Fruit fly (Drosophila melanogaster): ENCODE data around the gene CG31415.

Gene CG31415

dm6 chr3R:9747272-9747874, 4.1 kb downstream of the CG31415 start, which contains the start of gene CG12948 (continued):
- TF ChIP-seq slou (GFP tag; optimal IDR thresholded peaks at IDR 0.05) = no peak
- no peak for TF ChIP-seq CG4360 (GFP tag; IDR thresholded peaks at IDR 0.05)
- TF ChIP-seq CG2199 (GFP tag; IDR thresholded peaks at IDR 0.05) = no peak
- TF ChIP-seq dmrt11E (tag; optimal IDR thresholded peaks at IDR 0.05) = peak; percentile 46
- peak; percentile 83 for TF ChIP-seq Sry-δ (GFP tag; optimal IDR thresholded peaks at IDR 0.05)
- TF ChIP-seq CG2129 (GFP tag; IDR thresholded peaks at IDR 0.05; ENCODE audit: partially characterized antibody) = peak; percentile 92
- TF ChIP-seq CG2116 (GFP tag; optimal IDR thresholded peaks at IDR 0.05) = peak; percentile 57
- TF ChIP-seq esg (GFP tag; conservative IDR thresholded peaks at IDR 0.05) = peak; percentile 42
- no peak for TF ChIP-seq CG10321 (GFP tag; IDR thresholded peaks at IDR 0.05)
- TF ChIP-seq Dip2 (GFP tag; IDR thresholded peaks at IDR 0.05) = no peak
- no peak for TF ChIP-seq CG17802 (tag; optimal IDR thresholded peaks at IDR 0.05)
- TF ChIP-seq fd64A (GFP tag; optimal IDR thresholded peaks at IDR 0.05) = peak; percentile 4
- peak; percentile 4 for TF ChIP-seq CG12219 (GFP tag; optimal IDR thresholded peaks at IDR 0.05)
- no peak for TF ChIP-seq GATAe (GFP tag; conservative IDR thresholded peaks at IDR 0.05)
- no peak for TF ChIP-seq hth (optimal IDR thresholded peaks at IDR 0.05)
- peak in 1 of 2 experiments; percentile 63 for TF ChIP-seq chif (GFP tag; optimal IDR thresholded peaks at IDR 0.05)
- TF ChIP-seq Hr39 (optimal IDR thresholded peaks at IDR 0.05) = no peak
- TF ChIP-seq tx (GFP tag; optimal IDR thresholded peaks at IDR 0.05) = peak; percentile 41
- peak; percentile 70 for TF ChIP-seq CG12391 (tag; optimal IDR thresholded peaks at IDR 0.05)
- TF ChIP-seq H2.0 (GFP tag; IDR thresholded peaks at IDR 0.05) = no peak
- no peak for TF ChIP-seq seq (GFP tag; IDR thresholded peaks at IDR 0.05)
- TF ChIP-seq phol (tag; optimal IDR thresholded peaks at IDR 0.05) = peak; percentile 45
- TF ChIP-seq HLH4C (GFP tag; IDR thresholded peaks at IDR 0.05; ENCODE audit: partially characterized antibody) = peak; percentile 79
- no peak for TF ChIP-seq CrebB (tag; optimal IDR thresholded peaks at IDR 0.05)
- TF ChIP-seq CG32772 (GFP tag; IDR thresholded peaks at IDR 0.05) = no peak; the same call in 1 of the 2 replicates
- TF ChIP-seq caup (GFP tag; optimal IDR thresholded peaks at IDR 0.05; ENCODE audit: severe bottlenecking) = no peak
- no peak for TF ChIP-seq gcm (GFP tag; optimal IDR thresholded peaks at IDR 0.05)
- TF ChIP-seq schlank (tag; optimal IDR thresholded peaks at IDR 0.05) = peak; percentile 56
- TF ChIP-seq cg (GFP tag; optimal IDR thresholded peaks at IDR 0.05) = no peak
- peak; percentile 66; the same call in 2 of the 3 replicates for TF ChIP-seq CG7963 (GFP tag; IDR thresholded peaks at IDR 0.05; ENCODE audit: partially characterized antibody)
- peak; percentile 7 for TF ChIP-seq Myb (GFP tag; optimal IDR thresholded peaks at IDR 0.05)
- no peak for TF ChIP-seq CG7372 (GFP tag; IDR thresholded peaks at IDR 0.05)
- TF ChIP-seq kni (GFP tag; optimal IDR thresholded peaks at IDR 0.05) = peak; percentile 54
- TF ChIP-seq CTCF (GFP tag; optimal IDR thresholded peaks at IDR 0.05) = no peak
- TF ChIP-seq peb (GFP tag; IDR thresholded peaks at IDR 0.05) = no peak
- peak; percentile 96 for TF ChIP-seq CG13287 (GFP tag; IDR thresholded peaks at IDR 0.05; ENCODE audit: partially characterized antibody)
- no peak for TF ChIP-seq unpg (GFP tag; optimal IDR thresholded peaks at IDR 0.05)
- TF ChIP-seq Bgb (GFP tag; IDR thresholded peaks at IDR 0.05; ENCODE audit: partially characterized antibody) = peak; percentile 78
- no peak for TF ChIP-seq CG11504 (tag; optimal IDR thresholded peaks at IDR 0.05)
- peak; percentile 63 for TF ChIP-seq Rfx (GFP tag; IDR thresholded peaks at IDR 0.05)
- no peak for TF ChIP-seq cwo (GFP tag; optimal IDR thresholded peaks at IDR 0.05)
- peak; percentile 88 for TF ChIP-seq hb (GFP tag; IDR thresholded peaks at IDR 0.05; ENCODE audit: partially characterized antibody)
- TF ChIP-seq CG11560 (tag; IDR thresholded peaks at IDR 0.05) = peak; percentile 44; the same call in 1 of the 3 replicates
- peak; percentile 12 for TF ChIP-seq CG16863 (GFP tag; optimal IDR thresholded peaks at IDR 0.05)
- TF ChIP-seq PHDP (tag; optimal IDR thresholded peaks at IDR 0.05) = peak; percentile 64
- TF ChIP-seq Ada2b (GFP tag; IDR thresholded peaks at IDR 0.05) = no peak
- no peak for TF ChIP-seq CG11696 (GFP tag; IDR thresholded peaks at IDR 0.05)
- TF ChIP-seq B-H1 (GFP tag; IDR thresholded peaks at IDR 0.05) = no peak
- no peak for TF ChIP-seq sima (GFP tag; optimal IDR thresholded peaks at IDR 0.05)
- peak; percentile 57 for TF ChIP-seq CG15696 (tag; optimal IDR thresholded peaks at IDR 0.05)
- no peak for TF ChIP-seq Hey (tag; optimal IDR thresholded peaks at IDR 0.05)
